2 fruit fly cellular contexts compared by ENCODE assay signal in genomic region chrX:1179865-1180264, dm6.
A peak's percentile ranks its signal among the peaks of the same experiment; 100 is the strongest.
TF ChIP-seq lines count a peak whose summit lies in the region.

TSS of gene CG11379 (plus strand) at chrX:1180165.

- TF ChIP-seq CTCF in whole organism, embryonic (GFP tag; optimal IDR thresholded peaks at IDR 0.05; lab: Kevin White, UChicago) = no peak

TF ChIP-seq in whole organism, embryonic, 481 proteins besides CTCF, POLR2A, EP300 and RAD21:
- TF ChIP-seq grn (GFP tag; optimal IDR thresholded peaks at IDR 0.05; lab: Kevin White, UChicago) = no peak
- peak; percentile 27 for TF ChIP-seq CG3995 (GFP tag; optimal IDR thresholded peaks at IDR 0.05; lab: Kevin White, UChicago)
- no peak for TF ChIP-seq CG16813 (GFP tag; IDR thresholded peaks at IDR 0.05; lab: Robert Waterston, UW; ENCODE audit: partially characterized antibody)

TF ChIP-seq in whole organism, prepupa, 60 proteins besides CTCF, POLR2A, EP300 and RAD21:
- peak; percentile 18 for TF ChIP-seq svp (GFP tag; lab: Kevin White, UChicago)
- no peak for TF ChIP-seq fkh (GFP tag; optimal IDR thresholded peaks at IDR 0.05; lab: Kevin White, UChicago)
